Fruit fly (Drosophila melanogaster) whole organism, embryonic: Measurements from ENCODE around the gene ND-18.
A peak's percentile ranks its signal among the peaks of the same experiment; 100 is the strongest.

ENCODE experiments used
- Antp ChIP-seq: fragments of 200-800 bp; sonication (Bioruptor generic); optimal IDR thresholded peaks from 3 replicates; lab custom pipeline; 2016; ENCODE audit warnings: missing biosample characterization, missing genetic modification characterization
- Asciz ChIP-seq: fragments of 200-800 bp; sonication (Bioruptor generic); optimal IDR thresholded peaks from 2 replicates; lab custom pipeline; 2017; ENCODE audit warnings: missing biosample characterization, mild to moderate bottlenecking, missing genetic modification characterization, missing genetic modification reagents
- Awh ChIP-seq: fragments of 200-800 bp; sonication (Bioruptor generic); IDR thresholded peaks from 2 replicates; pipeline ENCODE4, ENCODE4 v1.3.6; 2022; ENCODE audit warnings: missing biosample characterization, missing genetic modification characterization
- B-H2 ChIP-seq: fragments of 200-800 bp; sonication (Bioruptor generic); optimal IDR thresholded peaks from 2 replicates; lab custom pipeline; 2018; ENCODE audit warnings: missing biosample characterization, mild to moderate bottlenecking, missing genetic modification characterization
- CG11085 ChIP-seq: fragments of 200-800 bp; sonication (Bioruptor generic); IDR thresholded peaks from 2 replicates; pipeline ENCODE4 v1.3.6; 2022; ENCODE audit warnings: missing biosample characterization, missing genetic modification characterization
- CG14965 ChIP-seq: fragments of 200-800 bp; sonication (Bioruptor generic); optimal IDR thresholded peaks from 2 replicates; lab custom pipeline; 2016; ENCODE audit warnings: missing biosample characterization, missing genetic modification characterization, borderline replicate concordance
- CG15269 ChIP-seq: fragments of 200-800 bp; sonication (Bioruptor generic); optimal IDR thresholded peaks from 2 replicates; lab custom pipeline; 2018; ENCODE audit warnings: missing biosample characterization, mild to moderate bottlenecking, missing genetic modification characterization, moderate library complexity
- CG15696 ChIP-seq: fragments of 200-800 bp; sonication (Bioruptor generic); optimal IDR thresholded peaks from 2 replicates; lab custom pipeline; 2019; ENCODE audit warnings: missing biosample characterization, mild to moderate bottlenecking, missing genetic modification characterization, moderate library complexity
- CG17829 ChIP-seq: fragments of 200-800 bp; optimal IDR thresholded peaks from 2 replicates; lab custom pipeline; 2019; ENCODE audit warnings: missing biosample characterization, mild to moderate bottlenecking, missing genetic modification characterization, moderate library complexity
- CG17912 ChIP-seq: fragments of 200-800 bp; sonication (Bioruptor generic); optimal IDR thresholded peaks from 2 replicates; lab custom pipeline; 2018; ENCODE audit warnings: missing biosample characterization, mild to moderate bottlenecking, missing genetic modification characterization
- CG18476 ChIP-seq: fragments of 200-800 bp; sonication (Bioruptor generic); optimal IDR thresholded peaks from 2 replicates; lab custom pipeline; 2016; ENCODE audit warnings: missing biosample characterization, mild to moderate bottlenecking, missing genetic modification characterization
- CG18599 ChIP-seq: fragments of 200-800 bp; sonication (Bioruptor generic); optimal IDR thresholded peaks from 3 replicates; lab custom pipeline; 2017; ENCODE audit warnings: missing biosample characterization, missing genetic modification characterization, mild to moderate bottlenecking, moderate library complexity, missing genetic modification reagents
- CG2875 ChIP-seq: fragments of 200-800 bp; sonication (Bioruptor generic); optimal IDR thresholded peaks from 2 replicates; lab custom pipeline; 2017; ENCODE audit warnings: missing biosample characterization, mild to moderate bottlenecking, missing genetic modification characterization, missing genetic modification reagents
- CG3726 ChIP-seq: fragments of 200-800 bp; sonication (Bioruptor generic); IDR thresholded peaks from 3 replicates; pipeline ENCODE4, ENCODE4 v1.3.6; 2022; ENCODE audit warnings: missing biosample characterization, missing genetic modification characterization
- CG4730 ChIP-seq: fragments of 200-800 bp; sonication (Bioruptor generic); IDR thresholded peaks from 2 replicates; pipeline ENCODE4 v1.3.6; 2022; ENCODE audit warnings: missing biosample characterization, missing genetic modification characterization
- CG6854 ChIP-seq: fragments of 200-800 bp; sonication (Bioruptor generic); optimal IDR thresholded peaks from 3 replicates; lab custom pipeline; 2017; ENCODE audit warnings: missing biosample characterization, mild to moderate bottlenecking, missing genetic modification characterization
- CG9797 ChIP-seq: fragments of 200-800 bp; sonication (Bioruptor generic); optimal IDR thresholded peaks from 3 replicates; lab custom pipeline; 2018; ENCODE audit warnings: missing biosample characterization, mild to moderate bottlenecking, missing genetic modification characterization
- Chrac-16 ChIP-seq: fragments of 200-800 bp; sonication (Bioruptor generic); optimal IDR thresholded peaks from 3 replicates; lab custom pipeline; 2016; ENCODE audit warnings: missing biosample characterization, missing genetic modification characterization
- Dbx ChIP-seq: fragments of 200-800 bp; sonication (Bioruptor generic); IDR thresholded peaks from 3 replicates; pipeline ENCODE4 v1.3.6; 2022; ENCODE audit warnings: missing biosample characterization, missing genetic modification characterization
- Deaf1 ChIP-seq: fragments of 200-800 bp; optimal IDR thresholded peaks from 3 replicates; lab custom pipeline; 2019; ENCODE audit warnings: missing biosample characterization, mild to moderate bottlenecking, missing genetic modification characterization, moderate library complexity
- Doc2 ChIP-seq: fragments of 200-800 bp; sonication (Bioruptor generic); IDR thresholded peaks from 2 replicates; pipeline ENCODE4 v1.3.6; 2022; ENCODE audit warnings: missing biosample characterization, missing genetic modification characterization
- Dp ChIP-seq: fragments of 200-800 bp; sonication (Bioruptor generic); optimal IDR thresholded peaks from 2 replicates; lab custom pipeline; 2018; ENCODE audit warnings: missing biosample characterization, mild to moderate bottlenecking, missing genetic modification characterization, moderate library complexity
- Drgx ChIP-seq: fragments of 200-800 bp; sonication (Bioruptor generic); IDR thresholded peaks from 2 replicates; pipeline ENCODE4 v1.3.6; 2022; ENCODE audit warnings: missing biosample characterization, missing genetic modification characterization
- Ets65A ChIP-seq: fragments of 200-800 bp; sonication (Bioruptor generic); peaks from one replicate; lab custom pipeline; 2016; ENCODE audit warnings: missing biosample characterization, missing genetic modification characterization
- Fer2 ChIP-seq: fragments of 200-800 bp; sonication (Bioruptor generic); optimal IDR thresholded peaks from 2 replicates; lab custom pipeline; 2018; ENCODE audit warnings: missing biosample characterization, mild to moderate bottlenecking, missing genetic modification characterization, moderate library complexity
- Fer3 ChIP-seq: fragments of 200-800 bp; sonication (Bioruptor generic); optimal IDR thresholded peaks from 2 replicates; lab custom pipeline; 2018; ENCODE audit warnings: missing biosample characterization, mild to moderate bottlenecking, missing genetic modification characterization, moderate library complexity
- Hsf ChIP-seq: fragments of 200-800 bp; sonication (Bioruptor generic); optimal IDR thresholded peaks from 3 replicates; lab custom pipeline; 2016; ENCODE audit warnings: missing biosample characterization, missing genetic modification characterization
- MTF-1 ChIP-seq: fragments of 200-800 bp; sonication (Bioruptor generic); optimal IDR thresholded peaks from 2 replicates; lab custom pipeline; 2018; ENCODE audit warnings: missing biosample characterization, mild to moderate bottlenecking, missing genetic modification characterization, borderline replicate concordance
- NC2α ChIP-seq: fragments of 200-800 bp; sonication (Bioruptor generic); optimal IDR thresholded peaks from 2 replicates; lab custom pipeline; 2016; ENCODE audit warnings: missing biosample characterization, missing genetic modification characterization
- NC2β ChIP-seq: fragments of 200-800 bp; sonication (Bioruptor generic); optimal IDR thresholded peaks from 2 replicates; lab custom pipeline; 2016; ENCODE audit warnings: missing biosample characterization, missing genetic modification characterization
- Opbp ChIP-seq: fragments of 200-800 bp; sonication (Bioruptor generic); IDR thresholded peaks from 3 replicates; pipeline ENCODE4 v1.3.6; 2022; ENCODE audit warnings: missing biosample characterization, missing genetic modification characterization; ENCODE audit not compliant: partially characterized antibody
- TFAM ChIP-seq: fragments of 200-800 bp; sonication (Bioruptor generic); optimal IDR thresholded peaks from 2 replicates; lab custom pipeline; 2017; ENCODE audit warnings: missing biosample characterization, missing genetic modification characterization, inconsistent platforms
- Xrp1 ChIP-seq: fragments of 200-800 bp; sonication (Bioruptor generic); IDR thresholded peaks from 2 replicates; pipeline ENCODE4 v1.3.6; 2022; ENCODE audit warnings: missing biosample characterization, missing genetic modification characterization
- amos ChIP-seq: fragments of 200-800 bp; sonication (Bioruptor generic); IDR thresholded peaks from 2 replicates; pipeline ENCODE4 v1.3.6; 2022; ENCODE audit warnings: missing biosample characterization, missing genetic modification characterization; ENCODE audit not compliant: partially characterized antibody
- crc ChIP-seq: fragments of 200-800 bp; sonication (Bioruptor generic); optimal IDR thresholded peaks from 2 replicates; lab custom pipeline; 2016; ENCODE audit warnings: missing biosample characterization, missing genetic modification characterization
- crol ChIP-seq: fragments of 200-800 bp; sonication (Bioruptor generic); IDR thresholded peaks from 2 replicates; pipeline ENCODE4 v1.3.6; 2022; ENCODE audit warnings: missing biosample characterization, missing genetic modification characterization
- eve ChIP-seq, 2 experiments: fragments of >200 bp; optimal IDR thresholded peaks; 2 replicates each; lab custom pipeline; 2017; ENCODE audit warnings: missing biosample characterization in 2 of 2, missing genetic modification characterization in 2 of 2
- grau ChIP-seq: fragments of 200-800 bp; optimal IDR thresholded peaks from 3 replicates; lab custom pipeline; 2019; ENCODE audit warnings: missing biosample characterization, mild to moderate bottlenecking, missing genetic modification characterization, moderate library complexity
- ken ChIP-seq: fragments of 200-800 bp; sonication (Bioruptor generic); IDR thresholded peaks from 3 replicates; pipeline ENCODE4 v1.3.6; 2022; ENCODE audit warnings: missing biosample characterization, missing genetic modification characterization
- mirr ChIP-seq: fragments of 200-800 bp; sonication (Bioruptor generic); optimal IDR thresholded peaks from 3 replicates; lab custom pipeline; 2018; ENCODE audit warnings: missing biosample characterization, mild to moderate bottlenecking, missing genetic modification characterization
- onecut ChIP-seq: fragments of 200-800 bp; sonication (Bioruptor generic); IDR thresholded peaks from 2 replicates; pipeline ENCODE4 v1.3.6; 2022; ENCODE audit warnings: missing biosample characterization, missing genetic modification characterization
- pros ChIP-seq: fragments of 200-800 bp; sonication (Bioruptor generic); optimal IDR thresholded peaks from 3 replicates; lab custom pipeline; 2019; ENCODE audit warnings: missing biosample characterization, mild to moderate bottlenecking, missing genetic modification characterization, moderate library complexity
- run ChIP-seq: fragments of 200-800 bp; sonication (Bioruptor generic); optimal IDR thresholded peaks from 3 replicates; lab custom pipeline; 2018; ENCODE audit warnings: missing biosample characterization, mild to moderate bottlenecking, missing genetic modification characterization
- scrt ChIP-seq: fragments of 200-800 bp; sonication (Bioruptor generic); optimal IDR thresholded peaks from 2 replicates; lab custom pipeline; 2018; ENCODE audit warnings: missing biosample characterization, mild to moderate bottlenecking, missing genetic modification characterization, moderate library complexity
- seq ChIP-seq: fragments of 200-800 bp; sonication (Bioruptor generic); IDR thresholded peaks from 2 replicates; pipeline ENCODE4 v1.3.6; 2022; ENCODE audit warnings: missing biosample characterization, missing genetic modification characterization
- shn ChIP-seq: fragments of 200-800 bp; sonication (Bioruptor generic); optimal IDR thresholded peaks from 3 replicates; lab custom pipeline; 2016; ENCODE audit warnings: missing biosample characterization, missing genetic modification characterization
- sisA ChIP-seq: fragments of 200-800 bp; sonication (Bioruptor generic); IDR thresholded peaks from 2 replicates; pipeline ENCODE4 v1.3.6; 2022; ENCODE audit warnings: missing biosample characterization, missing genetic modification characterization
- sna ChIP-seq: fragments of 200-800 bp; sonication (Bioruptor generic); IDR thresholded peaks from 2 replicates; pipeline ENCODE4 v1.3.6; 2022; ENCODE audit warnings: missing biosample characterization, missing genetic modification characterization; ENCODE audit not compliant: partially characterized antibody
- toy ChIP-seq: fragments of 200-800 bp; sonication (Bioruptor generic); IDR thresholded peaks from 2 replicates; pipeline ENCODE4 v1.3.6; 2022; ENCODE audit warnings: missing biosample characterization, missing genetic modification characterization
- tup ChIP-seq: fragments of 200-800 bp; sonication (Bioruptor generic); optimal IDR thresholded peaks from 2 replicates; lab custom pipeline; 2016; ENCODE audit warnings: missing biosample characterization, mild to moderate bottlenecking, missing genetic modification characterization, moderate library complexity
- unpg ChIP-seq: fragments of 200-800 bp; sonication (Bioruptor generic); optimal IDR thresholded peaks from 3 replicates; lab custom pipeline; 2018; ENCODE audit warnings: missing biosample characterization, mild to moderate bottlenecking, missing genetic modification characterization, moderate library complexity

Gene ND-18

dm6 chrX:19496808-19497259, 4.6 kb downstream of the ND-18 start (continued):
- TF ChIP-seq Drgx (GFP tag; lab: Robert Waterston, UW) (peak; percentile 10; the same call in 1 of the 2 replicates), pros (GFP tag; lab: Kevin White, UChicago) (no peak), Hsf (GFP tag; lab: Kevin White, UChicago) (no peak), B-H2 (GFP tag; lab: Kevin White, UChicago) (peak; percentile 12), tup (GFP tag; lab: Kevin White, UChicago) (no peak), toy (GFP tag; lab: Robert Waterston, UW) (no peak), crc (GFP tag; lab: Kevin White, UChicago) (no peak), CG11085 (GFP tag; lab: Robert Waterston, UW) (no peak), CG17912 (peak; percentile 68), Deaf1 (tag; lab: Kevin White, UChicago) (peak; percentile 47), Chrac-16 (GFP tag; lab: Kevin White, UChicago) (no peak), CG15696 (tag; lab: Kevin White, UChicago) (no peak), NC2β (GFP tag; lab: Kevin White, UChicago) (no peak), Dp (peak; percentile 23), Xrp1 (GFP tag; lab: Robert Waterston, UW) (no peak), shn (GFP tag; lab: Kevin White, UChicago) (no peak), Awh (GFP tag; lab: Robert Waterston, UW) (no peak), mirr (peak; percentile 77), NC2α (GFP tag; lab: Kevin White, UChicago) (no peak), Asciz (GFP tag; lab: Kevin White, UChicago) (no peak), Dbx (peak; percentile 35; the same call in 2 of the 3 replicates), onecut (GFP tag; lab: Robert Waterston, UW) (no peak), MTF-1 (GFP tag; lab: Kevin White, UChicago) (no peak), CG17829 (peak; percentile 15), Ets65A (GFP tag; lab: Kevin White, UChicago) (no peak), sisA (no peak), amos (GFP tag; lab: Robert Waterston, UW) (peak; percentile 78; the same call in 1 of the 2 replicates), CG2875 (GFP tag; lab: Kevin White, UChicago) (no peak), grau (tag; lab: Kevin White, UChicago) (no peak), CG6854 (GFP tag; lab: Kevin White, UChicago) (no peak), sna (GFP tag; lab: Robert Waterston, UW) (peak; percentile 72), crol (GFP tag; lab: Robert Waterston, UW) (no peak; the same call in 1 of the 2 replicates), CG3726 (GFP tag; lab: Robert Waterston, UW) (no peak), unpg (GFP tag; lab: Kevin White, UChicago) (no peak), run (tag; lab: Kevin White, UChicago) (no peak), seq (GFP tag; lab: Robert Waterston, UW) (no peak; the same call in 1 of the 2 replicates), scrt (GFP tag; lab: Kevin White, UChicago) (no peak), Antp (GFP tag; lab: Kevin White, UChicago) (no peak), ken (GFP tag; lab: Robert Waterston, UW) (peak; percentile 52; the same call in 1 of the 3 replicates), CG4730 (GFP tag; lab: Robert Waterston, UW) (no peak), CG18476 (GFP tag; lab: Kevin White, UChicago) (no peak), Opbp (GFP tag; lab: Robert Waterston, UW) (peak; percentile 65; the same call in 1 of the 3 replicates), eve (GFP tag; optimal IDR thresholded peaks at IDR 0.05; lab: Kevin White, UChicago) (no peak), CG18599 (GFP tag; lab: Kevin White, UChicago) (no peak), CG9797 (GFP tag; lab: Kevin White, UChicago) (peak; percentile 28), CG15269 (tag; lab: Kevin White, UChicago) (peak; percentile 8), Fer3 (no peak), TFAM (GFP tag; lab: Kevin White, UChicago) (no peak), Fer2 (tag; lab: Kevin White, UChicago) (no peak), CG14965 (GFP tag; lab: Kevin White, UChicago) (no peak), Doc2 (GFP tag; lab: Robert Waterston, UW) (no peak)
